Worm (Caenorhabditis elegans): Measurements from ENCODE around the gene C35D10.3.

The C35D10.3 gene

DNA sequence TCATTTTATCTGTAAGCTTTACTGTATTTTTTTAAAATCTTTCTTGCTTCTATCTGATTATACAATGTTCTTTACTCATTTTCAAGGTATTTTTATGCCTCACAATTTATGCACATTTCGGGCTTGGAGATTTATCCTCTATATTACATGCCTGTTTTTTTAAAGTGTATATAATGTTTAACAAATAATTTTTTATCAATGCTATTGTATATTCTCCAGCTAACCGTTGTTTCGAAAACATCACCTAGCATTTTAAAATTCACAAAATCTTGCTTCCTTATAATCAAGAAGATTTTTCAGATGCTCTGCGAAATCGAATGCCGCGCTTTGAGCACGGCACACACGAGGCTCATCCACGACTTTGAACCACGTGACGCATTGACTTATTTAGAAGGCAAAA is 16.7 kb upstream of the C35D10.3 start, which contains the start of gene ced-4:
Gene ced-4 (plus strand): TSS at position 301 of the 400 bp plus-strand sequence.
- TF ChIP-seq sea-2 (GFP tag; optimal IDR thresholded peaks at IDR 0.05) (no peak), R02D3.7 (tag; optimal IDR thresholded peaks at IDR 0.05) (no peak), nhr-28 (tag; optimal IDR thresholded peaks at IDR 0.05) (no peak), ztf-11 (tag; optimal IDR thresholded peaks at IDR 0.05) (no peak), ama-1 (optimal IDR thresholded peaks at IDR 0.05) (no peak), ztf-4 (tag; optimal IDR thresholded peaks at IDR 0.05) (no peak), unc-62 (GFP tag; optimal IDR thresholded peaks at IDR 0.05) (no peak), ceh-82 (tag; optimal IDR thresholded peaks at IDR 0.05) (no peak), lsy-12 (tag; optimal IDR thresholded peaks at IDR 0.05) (no peak), elt-3 (tag; optimal IDR thresholded peaks at IDR 0.05) (no peak), ceh-9 (tag; optimal IDR thresholded peaks at IDR 0.05) (no peak), nhr-43 (tag; optimal IDR thresholded peaks at IDR 0.05; ENCODE audit: poor library complexity, severe bottlenecking) (no peak), nhr-25 (tag; optimal IDR thresholded peaks at IDR 0.05) (no peak), snpc-4 (tag; optimal IDR thresholded peaks at IDR 0.05) (no peak), pha-4 (tag; optimal IDR thresholded peaks at IDR 0.05) (no peak), nhr-11 (tag; optimal IDR thresholded peaks at IDR 0.05) (no peak), nhr-237 (tag; optimal IDR thresholded peaks at IDR 0.05) (no peak), nhr-77 (tag; optimal IDR thresholded peaks at IDR 0.05) (no peak), tbx-2 (tag; optimal IDR thresholded peaks at IDR 0.05) (no peak)

DNA sequence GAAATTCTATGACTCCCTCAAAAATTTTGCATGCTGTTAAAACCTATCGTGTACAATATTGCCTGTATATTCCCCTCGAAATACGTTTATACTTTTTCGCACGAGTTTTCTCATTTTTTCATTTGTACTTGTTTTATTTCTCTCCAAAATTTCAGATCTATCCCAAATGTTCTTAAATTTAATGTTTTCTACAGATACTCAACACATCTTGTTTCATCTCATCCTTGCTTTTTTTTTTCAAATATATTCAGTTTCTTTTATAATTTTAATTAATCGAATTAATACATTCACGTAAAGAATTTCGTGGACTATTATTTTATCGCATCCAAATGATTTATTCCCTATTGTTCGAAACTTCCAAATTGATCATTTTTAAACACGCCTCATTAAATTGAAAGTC is 13.8 kb upstream of the C35D10.3 start, which contains the start of gene C35D10.8:
Gene C35D10.8 (plus strand): TSS at position 301 of the 400 bp plus-strand sequence.
- TF ChIP-seq zag-1 (tag; optimal IDR thresholded peaks at IDR 0.05) (no peak), pha-4 (tag; optimal IDR thresholded peaks at IDR 0.05) (no peak), nhr-77 (tag; optimal IDR thresholded peaks at IDR 0.05) (no peak), skn-1 (tag; optimal IDR thresholded peaks at IDR 0.05) (no peak)

DNA sequence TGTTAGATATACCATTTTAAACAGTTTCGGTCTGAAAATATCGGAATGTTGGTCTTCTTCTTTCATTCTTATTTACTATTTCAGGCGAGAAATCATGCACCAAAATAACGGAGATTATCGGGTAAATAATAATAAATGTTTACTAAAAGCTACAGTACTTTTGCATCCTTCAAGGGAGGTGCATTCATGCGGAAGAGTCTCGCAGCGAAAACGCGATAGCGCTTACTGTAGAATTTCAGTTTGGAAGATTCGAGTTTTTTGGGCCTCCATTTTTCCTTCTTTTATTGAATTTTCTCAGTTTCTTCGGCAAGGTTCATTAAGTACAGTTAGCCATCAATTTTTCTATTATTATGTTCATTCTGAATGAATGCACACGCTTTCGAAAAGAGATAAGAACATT is 12.6 kb upstream of the C35D10.3 start, which contains the start of gene C35D10.7:
Gene C35D10.7 (plus strand): TSS at position 85 of the 400 bp plus-strand sequence.
- TF ChIP-seq nhr-12 (tag; optimal IDR thresholded peaks at IDR 0.05) (no peak), mdl-1 (tag; optimal IDR thresholded peaks at IDR 0.05) (no peak), hmg-11 (tag; optimal IDR thresholded peaks at IDR 0.05) (no peak), ceh-16 (tag; optimal IDR thresholded peaks at IDR 0.05) (no peak), pha-4 (tag; optimal IDR thresholded peaks at IDR 0.05) (no peak), fos-1 (tag; optimal IDR thresholded peaks at IDR 0.05) (no peak), pqm-1 (tag; optimal IDR thresholded peaks at IDR 0.05) (no peak), nhr-43 (tag; optimal IDR thresholded peaks at IDR 0.05; ENCODE audit: poor library complexity, severe bottlenecking) (no peak)

DNA sequence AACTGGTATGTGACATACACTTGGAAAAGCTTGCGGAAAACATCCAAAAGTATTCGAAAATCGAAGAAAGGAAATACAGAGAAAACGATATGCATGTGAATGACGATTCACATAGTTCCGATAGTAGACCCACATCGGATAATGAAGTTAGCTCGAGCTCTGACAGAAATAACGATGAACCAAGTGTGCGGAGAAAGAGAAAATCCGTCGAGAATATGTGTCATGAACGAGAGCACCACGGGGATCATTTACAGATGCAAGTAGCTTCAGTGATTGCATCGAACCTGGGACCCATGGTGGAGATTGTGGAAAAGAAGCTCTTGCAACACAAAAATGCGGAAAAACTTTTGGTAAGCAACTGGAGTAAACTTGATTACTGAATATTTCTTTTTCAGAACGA is 11.7 kb upstream of the C35D10.3 start:
- TF ChIP-seq nhr-67 (tag; optimal IDR thresholded peaks at IDR 0.05) = no peak
- TF ChIP-seq nfya-1 (tag; optimal IDR thresholded peaks at IDR 0.05; ENCODE audit: insufficient read depth) = no peak
- TF ChIP-seq hmg-11 (tag; optimal IDR thresholded peaks at IDR 0.05) = no peak
- TF ChIP-seq lin-39 (tag; optimal IDR thresholded peaks at IDR 0.05) = no peak
- no peak for TF ChIP-seq ceh-82 (tag; optimal IDR thresholded peaks at IDR 0.05)
- no peak for TF ChIP-seq fkh-2 (tag; optimal IDR thresholded peaks at IDR 0.05)
- TF ChIP-seq unc-62 (GFP tag; optimal IDR thresholded peaks at IDR 0.05) = no peak
- no peak for TF ChIP-seq elt-1 (tag; optimal IDR thresholded peaks at IDR 0.05)
- TF ChIP-seq nhr-23 (tag; optimal IDR thresholded peaks at IDR 0.05) = no peak
- no peak for TF ChIP-seq nhr-43 (tag; optimal IDR thresholded peaks at IDR 0.05; ENCODE audit: poor library complexity, severe bottlenecking)
- TF ChIP-seq daf-12 (tag; optimal IDR thresholded peaks at IDR 0.05) = no peak
- no peak for TF ChIP-seq fos-1 (tag; optimal IDR thresholded peaks at IDR 0.05)
- TF ChIP-seq eor-1 (tag; optimal IDR thresholded peaks at IDR 0.05) = no peak
- no peak for TF ChIP-seq snpc-4 (tag; optimal IDR thresholded peaks at IDR 0.05)
- no peak for TF ChIP-seq ztf-4 (tag; optimal IDR thresholded peaks at IDR 0.05)
- no peak for TF ChIP-seq tbx-2 (tag; optimal IDR thresholded peaks at IDR 0.05)
- TF ChIP-seq R02D3.7 (tag; optimal IDR thresholded peaks at IDR 0.05) = no peak
- TF ChIP-seq nhr-77 (tag; optimal IDR thresholded peaks at IDR 0.05) = no peak

DNA sequence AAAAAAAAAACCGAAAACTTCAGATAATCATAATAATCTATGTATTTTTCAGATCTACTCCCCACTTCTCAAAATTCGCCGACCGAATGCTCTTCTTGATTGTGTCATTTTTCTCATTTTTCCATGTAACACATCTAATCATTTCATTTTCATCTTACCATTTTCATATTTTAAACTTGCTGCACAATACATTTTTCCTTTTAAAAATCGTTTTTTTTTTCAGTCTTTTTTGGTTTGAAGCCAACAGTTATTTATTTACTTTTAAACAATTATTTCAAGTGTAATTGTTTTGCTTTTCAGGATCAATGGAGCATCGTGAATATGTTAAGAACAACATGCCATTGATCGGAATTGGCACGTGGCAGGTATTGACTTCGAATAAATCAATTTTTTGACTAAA is 9.7 kb upstream of the C35D10.3 start, which contains the start of gene C35D10.6:
Gene C35D10.6 (plus strand): TSS at position 301 of the 400 bp plus-strand sequence.
- no peak for TF ChIP-seq ama-1 (optimal IDR thresholded peaks at IDR 0.05)
- TF ChIP-seq zag-1 (tag; optimal IDR thresholded peaks at IDR 0.05) = no peak
- TF ChIP-seq lin-15B (tag; optimal IDR thresholded peaks at IDR 0.05) = no peak
- no peak for TF ChIP-seq egl-5 (tag; optimal IDR thresholded peaks at IDR 0.05)
- TF ChIP-seq lsy-12 (tag; optimal IDR thresholded peaks at IDR 0.05) = no peak
- no peak for TF ChIP-seq elt-1 (tag; optimal IDR thresholded peaks at IDR 0.05)
- TF ChIP-seq aly-2 (tag; optimal IDR thresholded peaks at IDR 0.05) = no peak
- no peak for TF ChIP-seq ztf-11 (tag; optimal IDR thresholded peaks at IDR 0.05)
- TF ChIP-seq pha-4 (tag; optimal IDR thresholded peaks at IDR 0.05) = no peak
- TF ChIP-seq daf-12 (tag; optimal IDR thresholded peaks at IDR 0.05) = no peak
- TF ChIP-seq jun-1 (tag; optimal IDR thresholded peaks at IDR 0.05) = no peak
- TF ChIP-seq nhr-43 (tag; optimal IDR thresholded peaks at IDR 0.05; ENCODE audit: poor library complexity, severe bottlenecking) = no peak
- no peak for TF ChIP-seq nhr-76 (tag; optimal IDR thresholded peaks at IDR 0.05)
- no peak for TF ChIP-seq nhr-237 (tag; optimal IDR thresholded peaks at IDR 0.05)
- no peak for TF ChIP-seq mdl-1 (tag; optimal IDR thresholded peaks at IDR 0.05)

Data from whole organism, L3 larva.